Worm (Caenorhabditis elegans) whole organism, L3 larva: ENCODE results near the gene nhr-263.

Experiments used
- ama-1 ChIP-seq: fragments of 150-350 bp; optimal IDR thresholded peaks from 2 replicates; lab custom pipeline; 2018
- elt-1 ChIP-seq: fragments of 150-350 bp; optimal IDR thresholded peaks from 2 replicates; lab custom pipeline; 2014; ENCODE audit warnings: missing biosample characterization, missing genetic modification characterization
- fos-1 ChIP-seq: fragments of 150-350 bp; optimal IDR thresholded peaks from 2 replicates; lab custom pipeline; 2014; ENCODE audit warnings: missing biosample characterization, missing genetic modification characterization
- mdl-1 ChIP-seq: fragments of 150-350 bp; optimal IDR thresholded peaks from 2 replicates; lab custom pipeline; 2014; ENCODE audit warnings: missing biosample characterization, missing genetic modification characterization
- nhr-76 ChIP-seq: fragments of 150-350 bp; sonication (generic microtip); optimal IDR thresholded peaks from 5 replicates; lab custom pipeline; 2014; ENCODE audit warnings: missing biosample characterization, missing genetic modification characterization
- sea-2 ChIP-seq: fragments of 150-350 bp; sonication (generic microtip); optimal IDR thresholded peaks from 4 replicates; lab custom pipeline; 2014; ENCODE audit warnings: missing biosample characterization, missing genetic modification reagents, missing genetic modification characterization
- snpc-4 ChIP-seq: fragments of 150-350 bp; optimal IDR thresholded peaks from 2 replicates; lab custom pipeline; 2014; ENCODE audit warnings: missing biosample characterization, missing genetic modification characterization
- unc-62 ChIP-seq: fragments of 150-350 bp; sonication (generic microtip); optimal IDR thresholded peaks from 4 replicates; lab custom pipeline; 2014; ENCODE audit warnings: missing biosample characterization, missing genetic modification reagents, missing genetic modification characterization

- TF ChIP-seq unc-62 (GFP tag; lab: Kevin White, UChicago) (no peak), sea-2 (no peak), fos-1 (tag; lab: Kevin White, UChicago) (no peak), ama-1 (lab: Kevin White, UChicago) (no peak), mdl-1 (tag; lab: Kevin White, UChicago) (no peak), nhr-76 (tag; lab: Kevin White, UChicago) (no peak), elt-1 (tag; lab: Kevin White, UChicago) (no peak), snpc-4 (tag; lab: Kevin White, UChicago) (no peak)
Measured at ce11 chrV:7297263-7297662, 44.6 kb downstream of the nhr-263 start, which contains the start of gene srj-32.
